Worm (Caenorhabditis elegans) whole organism, L3 larva: ENCODE results near the gene hlh-4.

ENCODE experiments used
- ceh-82 ChIP-seq: fragments of 150-350 bp; optimal IDR thresholded peaks from 2 replicates; lab custom pipeline; 2014; ENCODE audit warnings: missing biosample characterization, missing genetic modification characterization
- daf-12 ChIP-seq: fragments of 150-350 bp; optimal IDR thresholded peaks from 2 replicates; lab custom pipeline; 2014; ENCODE audit warnings: missing biosample characterization, missing genetic modification reagents, missing genetic modification characterization
- egl-27 ChIP-seq: sonication (generic microtip); optimal IDR thresholded peaks from 4 replicates; lab custom pipeline; 2017; ENCODE audit warnings: missing biosample characterization, missing genetic modification reagents, missing genetic modification characterization
- nhr-11 ChIP-seq: fragments of 150-350 bp; optimal IDR thresholded peaks from 2 replicates; lab custom pipeline; 2014; ENCODE audit warnings: missing biosample characterization, missing genetic modification characterization
- nhr-28 ChIP-seq: fragments of 150-350 bp; optimal IDR thresholded peaks from 2 replicates; lab custom pipeline; 2014; ENCODE audit warnings: missing biosample characterization, missing genetic modification characterization

- TF ChIP-seq ceh-82 (tag; lab: Kevin White, UChicago) (no peak), egl-27 (tag; lab: Kevin White, UChicago) (no peak), daf-12 (tag; lab: Kevin White, UChicago) (no peak), nhr-11 (tag; lab: Kevin White, UChicago) (no peak), nhr-28 (no peak)
These were observed 3.0 kb downstream of the hlh-4 start, which contains the start of gene dao-6 for ce11 chrIII:9735857-9736256.
